Worm (Caenorhabditis elegans) whole organism, L4 larva: Measurements from ENCODE around the gene txt-10.
A peak's percentile ranks its signal among the peaks of the same experiment; 100 is the strongest.

Experiments used
- F10B5.3 ChIP-seq: sonication (generic microtip); optimal IDR thresholded peaks from 2 replicates; lab custom pipeline; 2016; ENCODE audit warnings: mild to moderate bottlenecking, missing genetic modification characterization, missing compliant biosample characterization
- F37D6.2 ChIP-seq: sonication (generic microtip); optimal IDR thresholded peaks from 2 replicates; lab custom pipeline; 2016; ENCODE audit warnings: mild to moderate bottlenecking, missing genetic modification characterization, missing compliant biosample characterization
- T26A8.4 ChIP-seq: fragments of 200-800 bp; sonication (Bioruptor generic); IDR thresholded peaks from 2 replicates; pipeline ENCODE4 v1.3.6; 2022; ENCODE audit warnings: missing genetic modification characterization, missing compliant biosample characterization
- Y5F2A.4 ChIP-seq: fragments of 200-800 bp; sonication (Bioruptor generic); optimal IDR thresholded peaks from 2 replicates; lab custom pipeline; 2018; ENCODE audit warnings: mild to moderate bottlenecking, missing genetic modification characterization, missing compliant biosample characterization
- Y75B8A.6 ChIP-seq: fragments of 200-800 bp; sonication (Bioruptor generic); IDR thresholded peaks from 2 replicates; pipeline ENCODE4 v1.3.6; 2022; ENCODE audit warnings: missing genetic modification reagents, missing genetic modification characterization, missing compliant biosample characterization
- ZK546.5 ChIP-seq, 2 experiments: sonication (generic microtip); optimal IDR thresholded peaks; 2 replicates each; lab custom pipeline; 2017; ENCODE audit warnings: missing biosample characterization in 2 of 2, missing genetic modification characterization in 2 of 2
- aha-1 ChIP-seq: fragments of 150-350 bp; peaks from one replicate; lab custom pipeline; 2014; ENCODE audit warnings: missing biosample characterization, missing genetic modification characterization
- ama-1 ChIP-seq: fragments of 150-350 bp; optimal IDR thresholded peaks from 2 replicates; lab custom pipeline; 2014; ENCODE audit warnings: inconsistent platforms, mixed read lengths
- attf-4 ChIP-seq: sonication (generic microtip); optimal IDR thresholded peaks from 3 replicates; lab custom pipeline; 2017; ENCODE audit warnings: missing biosample characterization, missing genetic modification characterization
- ceh-28 ChIP-seq: fragments of 150-350 bp; optimal IDR thresholded peaks from 2 replicates; lab custom pipeline; 2014; ENCODE audit warnings: missing biosample characterization, missing genetic modification reagents, missing genetic modification characterization
- ceh-32 ChIP-seq: sonication (generic microtip); optimal IDR thresholded peaks from 2 replicates; lab custom pipeline; 2016; ENCODE audit warnings: mild to moderate bottlenecking, missing genetic modification characterization, missing compliant biosample characterization; ENCODE audit not compliant: poor library complexity
- ces-1 ChIP-seq: fragments of 150-350 bp; sonication (generic microtip); optimal IDR thresholded peaks from 4 replicates; lab custom pipeline; 2014; ENCODE audit warnings: missing biosample characterization, missing genetic modification reagents, missing genetic modification characterization
- ctbp-1 ChIP-seq: fragments of 200-800 bp; sonication (Bioruptor generic); IDR thresholded peaks from 2 replicates; pipeline ENCODE4 v1.3.6; 2022; ENCODE audit warnings: missing genetic modification reagents, missing genetic modification characterization, missing compliant biosample characterization
- daf-8 ChIP-seq: fragments of 200-800 bp; sonication (Bioruptor generic); IDR thresholded peaks from 2 replicates; pipeline ENCODE4 v1.3.6; 2022; ENCODE audit warnings: missing genetic modification characterization, missing compliant biosample characterization
- dmd-6 ChIP-seq: fragments of 200-800 bp; sonication (Bioruptor generic); IDR thresholded peaks from 2 replicates; pipeline ENCODE4 v1.3.6; 2022; ENCODE audit warnings: missing genetic modification reagents, missing genetic modification characterization, missing compliant biosample characterization
- dmd-8 ChIP-seq: fragments of 200-800 bp; sonication (Bioruptor generic); IDR thresholded peaks from 2 replicates; pipeline ENCODE4 v1.3.6; 2022; ENCODE audit warnings: missing genetic modification characterization, missing compliant biosample characterization
- dmd-9 ChIP-seq: fragments of 200-800 bp; sonication (Bioruptor generic); IDR thresholded peaks from 2 replicates; pipeline ENCODE4 v1.3.6; 2022; ENCODE audit warnings: missing genetic modification reagents, missing genetic modification characterization, missing compliant biosample characterization
- dpl-1 ChIP-seq: fragments of 150-350 bp; optimal IDR thresholded peaks from 2 replicates; lab custom pipeline; 2014; ENCODE audit warnings: missing biosample characterization, missing genetic modification reagents, missing genetic modification characterization
- egl-27 ChIP-seq: sonication (generic microtip); optimal IDR thresholded peaks from 3 replicates; lab custom pipeline; 2017; ENCODE audit warnings: missing biosample characterization, missing genetic modification reagents, missing genetic modification characterization
- egl-43 ChIP-seq: fragments of 200-800 bp; sonication (Bioruptor generic); IDR thresholded peaks from 2 replicates; pipeline ENCODE4 v1.3.6; 2022; ENCODE audit warnings: missing genetic modification reagents, missing genetic modification characterization, missing compliant biosample characterization
- fkh-10 ChIP-seq: fragments of 150-350 bp; optimal IDR thresholded peaks from 2 replicates; lab custom pipeline; 2014; ENCODE audit warnings: missing biosample characterization, missing genetic modification reagents, missing genetic modification characterization
- fos-1 ChIP-seq: fragments of 150-350 bp; optimal IDR thresholded peaks from 2 replicates; lab custom pipeline; 2014; ENCODE audit warnings: missing biosample characterization, missing genetic modification characterization
- hlh-11 ChIP-seq: fragments of 200-800 bp; sonication (Bioruptor generic); optimal IDR thresholded peaks from 2 replicates; lab custom pipeline; 2018; ENCODE audit warnings: mild to moderate bottlenecking, missing genetic modification characterization, missing compliant biosample characterization
- jun-1 ChIP-seq: fragments of 150-350 bp; optimal IDR thresholded peaks from 2 replicates; lab custom pipeline; 2014; ENCODE audit warnings: missing biosample characterization, missing genetic modification reagents, missing genetic modification characterization
- lin-1 ChIP-seq: fragments of 200-800 bp; sonication (Bioruptor generic); IDR thresholded peaks from 2 replicates; pipeline ENCODE4 v1.3.6; 2022; ENCODE audit warnings: missing genetic modification reagents, missing genetic modification characterization, missing compliant biosample characterization
- lin-29 ChIP-seq: fragments of 200-800 bp; sonication (Bioruptor generic); IDR thresholded peaks from 2 replicates; pipeline ENCODE4 v1.3.6; 2022; ENCODE audit warnings: missing genetic modification reagents, missing genetic modification characterization, missing compliant biosample characterization
- lin-38 ChIP-seq: fragments of 200-800 bp; sonication (Bioruptor generic); IDR thresholded peaks from 2 replicates; pipeline ENCODE4 v1.3.6; 2022; ENCODE audit warnings: missing genetic modification reagents, missing genetic modification characterization, missing compliant biosample characterization
- lin-39 ChIP-seq: fragments of 150-350 bp; optimal IDR thresholded peaks from 2 replicates; lab custom pipeline; 2014; ENCODE audit warnings: missing biosample characterization, missing genetic modification reagents, missing genetic modification characterization
- madf-5 ChIP-seq, 2 experiments: fragments of 200-800 bp; sonication (Bioruptor generic); IDR thresholded peaks; 2 replicates each; pipeline ENCODE4 v1.3.6; 2022; ENCODE audit warnings: missing compliant biosample characterization in 2 of 2, missing genetic modification characterization in 2 of 2
- mdl-1 ChIP-seq, 2 experiments: fragments of 150-350 bp in 1 of 2; sonication (generic microtip) in 1 of 2; optimal IDR thresholded peaks; 2 replicates each; lab custom pipeline; 2014 to 2017; ENCODE audit warnings: missing biosample characterization in 2 of 2, missing genetic modification characterization in 2 of 2
- mep-1 ChIP-seq: fragments of 150-350 bp; sonication (generic microtip); optimal IDR thresholded peaks from 3 replicates; lab custom pipeline; 2014; ENCODE audit warnings: missing biosample characterization, missing genetic modification characterization
- mes-2 ChIP-seq: sonication (generic microtip); optimal IDR thresholded peaks from 2 replicates; lab custom pipeline; 2016; ENCODE audit warnings: missing genotype, mild to moderate bottlenecking, missing genetic modification characterization, missing compliant biosample characterization; ENCODE audit not compliant: poor library complexity, severe bottlenecking
- mxl-2 ChIP-seq: fragments of 200-800 bp; sonication (Bioruptor generic); conservative IDR thresholded peaks from 2 replicates; pipeline ENCODE4 v1.3.6; 2022; ENCODE audit warnings: missing genetic modification reagents, missing genetic modification characterization, missing compliant biosample characterization
- mxl-3 ChIP-seq: fragments of 200-800 bp; sonication (Bioruptor generic); optimal IDR thresholded peaks from 2 replicates; lab custom pipeline; 2018; ENCODE audit warnings: mild to moderate bottlenecking, missing genetic modification characterization, missing compliant biosample characterization
- nhr-102 ChIP-seq: sonication (generic microtip); optimal IDR thresholded peaks from 2 replicates; lab custom pipeline; 2016; ENCODE audit warnings: mild to moderate bottlenecking, missing genetic modification characterization, moderate library complexity, missing compliant biosample characterization
- nhr-11 ChIP-seq: fragments of 150-350 bp; optimal IDR thresholded peaks from 2 replicates; lab custom pipeline; 2014; ENCODE audit warnings: missing biosample characterization, missing genetic modification characterization
- nhr-111 ChIP-seq: fragments of 200-800 bp; sonication (Bioruptor generic); optimal IDR thresholded peaks from 2 replicates; lab custom pipeline; 2018; ENCODE audit warnings: mild to moderate bottlenecking, missing genetic modification characterization, missing compliant biosample characterization
- nhr-237 ChIP-seq: sonication (generic microtip); optimal IDR thresholded peaks from 2 replicates; lab custom pipeline; 2017; ENCODE audit warnings: missing biosample characterization, missing genetic modification characterization
- nhr-28 ChIP-seq: fragments of 150-350 bp; optimal IDR thresholded peaks from 2 replicates; lab custom pipeline; 2014; ENCODE audit warnings: missing biosample characterization, missing genetic modification characterization
- nhr-41 ChIP-seq: fragments of 200-800 bp; sonication (Bioruptor generic); IDR thresholded peaks from 2 replicates; pipeline ENCODE4 v1.3.6; 2022; ENCODE audit warnings: missing genetic modification reagents, missing genetic modification characterization, missing compliant biosample characterization
- nhr-6 ChIP-seq: fragments of 150-350 bp; optimal IDR thresholded peaks from 2 replicates; lab custom pipeline; 2014; ENCODE audit warnings: missing biosample characterization, missing genetic modification characterization
- pqm-1 ChIP-seq: sonication (generic microtip); optimal IDR thresholded peaks from 2 replicates; lab custom pipeline; 2017; ENCODE audit warnings: missing biosample characterization, missing genetic modification characterization
- rbr-2 ChIP-seq: sonication (generic microtip); optimal IDR thresholded peaks from 2 replicates; lab custom pipeline; 2016; ENCODE audit warnings: missing genotype, missing genetic modification characterization, missing compliant biosample characterization
- skn-1 ChIP-seq: fragments of 150-350 bp; optimal IDR thresholded peaks from 2 replicates; lab custom pipeline; 2014; ENCODE audit warnings: missing biosample characterization, missing genetic modification characterization
- spr-1 ChIP-seq: sonication (generic microtip); optimal IDR thresholded peaks from 2 replicates; lab custom pipeline; 2016; ENCODE audit warnings: mild to moderate bottlenecking, missing genetic modification characterization, missing compliant biosample characterization
- tra-1 ChIP-seq: fragments of 200-800 bp; sonication (Bioruptor generic); IDR thresholded peaks from 2 replicates; pipeline ENCODE4 v1.3.6; 2022; ENCODE audit warnings: missing genetic modification reagents, missing genetic modification characterization, missing compliant biosample characterization
- unc-39 ChIP-seq: sonication (generic microtip); optimal IDR thresholded peaks from 2 replicates; lab custom pipeline; 2017; ENCODE audit warnings: missing biosample characterization, missing genetic modification characterization
- zfp-2 ChIP-seq: sonication (generic microtip); optimal IDR thresholded peaks from 2 replicates; lab custom pipeline; 2016; ENCODE audit warnings: mild to moderate bottlenecking, missing genetic modification characterization, missing compliant biosample characterization
- zip-2 ChIP-seq: fragments of 150-350 bp; optimal IDR thresholded peaks from 2 replicates; lab custom pipeline; 2014; ENCODE audit warnings: missing biosample characterization, missing genetic modification characterization

The txt-10 gene

DNA sequence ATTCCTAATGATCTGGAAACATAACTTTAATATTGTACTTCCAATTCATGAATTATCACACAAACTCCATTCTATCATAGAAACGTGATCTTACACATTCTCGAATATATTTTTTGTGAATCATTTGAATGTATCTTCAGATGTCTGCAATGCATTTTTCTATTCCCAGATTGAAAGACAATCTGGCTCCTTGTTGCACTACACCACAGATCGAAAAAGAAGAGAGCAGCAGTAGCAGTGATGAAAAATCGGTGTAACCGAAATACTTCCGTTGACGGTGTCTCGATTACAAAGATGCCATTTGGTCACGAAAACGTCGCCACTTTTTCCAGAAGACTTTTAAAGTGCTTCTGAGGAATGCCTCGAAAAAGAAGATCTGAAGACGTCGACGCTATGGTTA lies 7.4 kb upstream of the txt-10 start, which contains the start of gene degt-1:
Gene degt-1 (plus strand): TSS at position 301 of the 400 bp plus-strand sequence.
- no peak for TF ChIP-seq ceh-32 (tag; lab: Kevin White, UChicago)
- TF ChIP-seq F10B5.3 (tag; lab: Kevin White, UChicago), result no peak
- TF ChIP-seq F37D6.2 (tag; lab: Kevin White, UChicago), result no peak
- no peak for TF ChIP-seq pqm-1 (tag; lab: Kevin White, UChicago)
- no peak for TF ChIP-seq Y5F2A.4 (GFP tag; lab: Kevin White, UChicago)
- TF ChIP-seq zfp-2 (tag; lab: Kevin White, UChicago), result no peak
- TF ChIP-seq daf-8 (GFP tag; lab: Robert Waterston, UW), result no peak
- TF ChIP-seq fkh-10 (GFP tag; lab: Kevin White, UChicago), result no peak
- no peak for TF ChIP-seq mes-2
- TF ChIP-seq dmd-9, result no peak
- TF ChIP-seq lin-29 (GFP tag; lab: Robert Waterston, UW), result no peak
- TF ChIP-seq nhr-41, result no peak
- no peak for TF ChIP-seq nhr-28 (tag; lab: Kevin White, UChicago)
- no peak for TF ChIP-seq egl-43
- no peak for TF ChIP-seq ceh-28 (tag; lab: Kevin White, UChicago)
- no peak for TF ChIP-seq dmd-6 (GFP tag; lab: Robert Waterston, UW)
- TF ChIP-seq mxl-2 (GFP tag; lab: Robert Waterston, UW), result no peak
- TF ChIP-seq tra-1 (GFP tag; lab: Robert Waterston, UW), result no peak

ce11 chrV:10539114-10539513 lies 6.5 kb upstream of the txt-10 start, which contains the start of gene F25D1.8:
Gene F25D1.8, plus strand, starts transcription at chrV:10539414.
- TF ChIP-seq mes-2 (no peak), mxl-3 (no peak), ceh-28 (tag; lab: Kevin White, UChicago) (no peak), fos-1 (tag; lab: Kevin White, UChicago) (no peak), lin-38 (GFP tag; lab: Robert Waterston, UW) (no peak), T26A8.4 (GFP tag; lab: Robert Waterston, UW) (no peak), Y5F2A.4 (GFP tag; lab: Kevin White, UChicago) (no peak), hlh-11 (no peak), attf-4 (no peak), nhr-111 (GFP tag; lab: Kevin White, UChicago) (no peak), ctbp-1 (GFP tag; lab: Robert Waterston, UW) (no peak), nhr-6 (tag; lab: Kevin White, UChicago) (no peak), unc-39 (tag; lab: Kevin White, UChicago) (no peak), dmd-9 (no peak), daf-8 (GFP tag; lab: Robert Waterston, UW) (no peak), Y75B8A.6 (GFP tag; lab: Robert Waterston, UW) (no peak)
- TF ChIP-seq, all 104 proteins: peak for 0

DNA sequence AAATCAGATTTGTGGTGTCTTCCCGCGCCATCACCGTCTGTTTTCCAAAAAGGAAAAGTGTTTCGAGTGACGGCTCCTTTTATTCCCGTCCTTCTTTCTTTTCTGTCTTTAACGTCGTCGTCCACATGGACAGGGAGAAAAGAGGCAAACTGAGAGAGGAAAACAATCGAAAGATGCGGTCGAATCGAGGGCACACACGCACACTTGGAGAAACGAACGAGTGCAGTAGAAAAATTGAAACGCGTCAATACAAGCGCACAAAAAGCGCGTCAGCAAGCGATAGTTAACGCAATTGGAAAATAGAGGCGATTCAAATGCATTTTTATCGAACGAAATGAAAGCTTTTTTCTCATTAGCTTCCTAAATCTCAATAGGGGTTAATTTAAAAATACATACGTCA lies 4.2 kb upstream of the txt-10 start:
- TF ChIP-seq jun-1 (tag; lab: Kevin White, UChicago) (peak; percentile 17), hlh-11 (peak; percentile 89), dmd-8 (GFP tag; lab: Robert Waterston, UW) (no peak), ctbp-1 (GFP tag; lab: Robert Waterston, UW) (peak; percentile 75), egl-27 (tag; lab: Kevin White, UChicago) (no peak), zip-2 (tag; lab: Kevin White, UChicago) (no peak), mes-2 (peak; percentile 91), madf-5 (GFP tag; IDR thresholded peaks at IDR 0.05; lab: Robert Waterston, UW) (no peak), dmd-9 (0 out of 2 replicates have a peak, but pooled peaks have one; percentile 35), ama-1 (lab: Kevin White, UChicago) (peak; percentile 83), ZK546.5 (tag; optimal IDR thresholded peaks at IDR 0.05; lab: Kevin White, UChicago) (peak in 1 of 2 experiments; percentile 3), pqm-1 (tag; lab: Kevin White, UChicago) (no peak), mdl-1 (tag; optimal IDR thresholded peaks at IDR 0.05; lab: Kevin White, UChicago) (peak in 1 of 2 experiments; percentile 90), mep-1 (tag; lab: Kevin White, UChicago) (peak; percentile 94), spr-1 (tag; lab: Kevin White, UChicago) (peak; percentile 59), nhr-237 (no peak), dpl-1 (GFP tag; lab: Kevin White, UChicago) (peak; percentile 96), aha-1 (tag; lab: Kevin White, UChicago) (peak; percentile 96), attf-4 (no peak), fkh-10 (GFP tag; lab: Kevin White, UChicago) (peak; percentile 98), lin-39 (tag; lab: Kevin White, UChicago) (no peak), nhr-102 (peak; percentile 81), lin-1 (0 out of 2 replicates have a peak, but pooled peaks have one; percentile 29), nhr-11 (peak; percentile 94), ces-1 (no peak), rbr-2 (tag; lab: Kevin White, UChicago) (peak; percentile 93), skn-1 (tag; lab: Kevin White, UChicago) (no peak)
